Worm (Caenorhabditis elegans) whole organism, early embryonic: ENCODE measurements around the gene Y6E2A.1.

Experiments used
- F13C5.2 ChIP-seq: sonication (generic microtip); optimal IDR thresholded peaks from 2 replicates; lab custom pipeline; 2017; ENCODE audit warnings: mild to moderate bottlenecking, missing genetic modification characterization, inconsistent platforms, missing compliant biosample characterization
- ama-1 ChIP-seq: fragments of 150-350 bp; optimal IDR thresholded peaks from 2 replicates; lab custom pipeline; 2014
- ceh-13 ChIP-seq: fragments of 200-800 bp; sonication (Bioruptor generic); optimal IDR thresholded peaks from 2 replicates; lab custom pipeline; 2018; ENCODE audit warnings: mild to moderate bottlenecking, missing genetic modification characterization, missing compliant biosample characterization
- ceh-36 ChIP-seq: sonication (generic microtip); optimal IDR thresholded peaks from 2 replicates; lab custom pipeline; 2016; ENCODE audit warnings: missing genetic modification characterization, inconsistent platforms, missing compliant biosample characterization
- ets-7 ChIP-seq: sonication (generic microtip); optimal IDR thresholded peaks from 2 replicates; lab custom pipeline; 2016; ENCODE audit warnings: missing genotype, missing genetic modification characterization, missing compliant biosample characterization
- hmbx-1 ChIP-seq: sonication (generic microtip); optimal IDR thresholded peaks from 2 replicates; lab custom pipeline; 2016; ENCODE audit warnings: mild to moderate bottlenecking, missing genetic modification characterization, missing compliant biosample characterization
- hmg-4 ChIP-seq: fragments of 200-800 bp; sonication (Bioruptor generic); optimal IDR thresholded peaks from 2 replicates; lab custom pipeline; 2018; ENCODE audit warnings: mild to moderate bottlenecking, missing genetic modification characterization, missing compliant biosample characterization
- hnd-1 ChIP-seq: sonication (generic microtip); optimal IDR thresholded peaks from 2 replicates; lab custom pipeline; 2016; ENCODE audit warnings: missing genetic modification characterization, missing compliant biosample characterization
- pes-1 ChIP-seq: fragments of 200-800 bp; sonication (Bioruptor generic); IDR thresholded peaks from 2 replicates; pipeline ENCODE4 v1.3.6; 2022; ENCODE audit warnings: missing genetic modification reagents, missing genetic modification characterization, missing compliant biosample characterization
- scrt-1 ChIP-seq: fragments of 200-800 bp; sonication (Bioruptor generic); IDR thresholded peaks from 2 replicates; pipeline ENCODE4 v1.3.6; 2022; ENCODE audit warnings: missing genetic modification characterization, missing compliant biosample characterization
- sea-1 ChIP-seq: fragments of 200-800 bp; sonication (Bioruptor generic); conservative IDR thresholded peaks from 2 replicates; pipeline ENCODE4 v1.3.6; 2022; ENCODE audit warnings: missing genetic modification characterization, missing compliant biosample characterization
- tbx-11 ChIP-seq: fragments of 200-800 bp; sonication (Bioruptor generic); IDR thresholded peaks from 2 replicates; pipeline ENCODE4 v1.3.6; 2022; ENCODE audit warnings: missing genetic modification characterization, missing compliant biosample characterization
- tbx-37 ChIP-seq: fragments of 200-800 bp; sonication (Bioruptor generic); conservative IDR thresholded peaks from 2 replicates; pipeline ENCODE4 v1.3.6; 2022; ENCODE audit warnings: missing genetic modification reagents, missing genetic modification characterization, missing compliant biosample characterization

Gene Y6E2A.1

ce11 chrV:15664053-15664661, 46.1 kb downstream of the Y6E2A.1 start:
- TF ChIP-seq tbx-11 (GFP tag; lab: Robert Waterston, UW) (no peak), ceh-36 (tag; lab: Kevin White, UChicago) (peak; percentile 3), hnd-1 (tag; lab: Kevin White, UChicago) (no peak)

- no peak for TF ChIP-seq ama-1 (lab: Kevin White, UChicago)
- TF ChIP-seq tbx-37 (GFP tag; lab: Robert Waterston, UW): no peak
- TF ChIP-seq ceh-13 (GFP tag; lab: Kevin White, UChicago): no peak
Measured at ce11 chrV:15661580-15661979, 48.7 kb downstream of the Y6E2A.1 start.

ce11 chrV:15661003-15661402, 49.3 kb downstream of the Y6E2A.1 start:
- no peak for TF ChIP-seq sea-1 (GFP tag; lab: Robert Waterston, UW)
- no peak for TF ChIP-seq F13C5.2 (tag; lab: Kevin White, UChicago)
- TF ChIP-seq ets-7 (tag; lab: Kevin White, UChicago): no peak
- TF ChIP-seq ceh-36 (tag; lab: Kevin White, UChicago): no peak
- no peak for TF ChIP-seq hnd-1 (tag; lab: Kevin White, UChicago)
- TF ChIP-seq hmbx-1 (tag; lab: Kevin White, UChicago): no peak
- TF ChIP-seq scrt-1 (GFP tag; lab: Robert Waterston, UW): no peak
- no peak for TF ChIP-seq pes-1 (GFP tag; lab: Robert Waterston, UW)
- no peak for TF ChIP-seq ceh-13 (GFP tag; lab: Kevin White, UChicago)
- TF ChIP-seq hmg-4 (GFP tag; lab: Kevin White, UChicago): no peak
